Fruit fly (Drosophila melanogaster): Measurements from ENCODE around the gene CG34300.

The CG34300 gene

DNA sequence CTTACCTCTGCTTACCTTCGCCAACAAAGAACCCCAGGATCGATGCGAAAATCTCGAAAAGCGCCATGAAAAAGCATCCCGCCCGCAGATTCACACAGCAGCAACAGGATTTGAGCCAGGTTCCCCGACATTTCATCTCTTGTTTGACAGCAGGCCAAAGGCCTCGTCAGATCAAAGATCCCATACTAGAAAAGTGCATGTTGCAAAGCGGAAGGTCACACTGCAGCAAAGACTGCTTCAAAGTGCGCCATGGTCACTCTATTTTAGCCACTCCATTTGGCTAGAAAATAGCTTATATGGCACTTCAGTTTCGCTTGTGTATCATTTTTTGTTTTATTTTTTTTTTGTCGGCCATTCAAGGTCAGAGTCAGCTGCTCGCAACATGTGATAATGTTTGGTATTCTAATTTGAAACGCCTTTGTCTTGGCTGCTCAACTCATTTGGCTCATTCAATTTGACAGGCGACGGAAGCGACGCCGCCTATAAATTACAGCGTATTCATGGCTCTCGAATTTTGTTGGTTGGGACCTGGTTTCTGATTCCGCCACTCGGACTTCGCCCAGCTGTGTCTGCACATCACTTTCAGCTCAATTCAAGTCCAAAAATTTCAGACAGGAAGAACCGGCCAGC, at the start of gene CG34300:
Gene CG34300 (minus strand): TSS at position 136 of the 630 bp plus-strand sequence.
- no peak for TF ChIP-seq Dll (optimal IDR thresholded peaks at IDR 0.05)
- no peak for TF ChIP-seq usp (GFP tag; optimal IDR thresholded peaks at IDR 0.05)
- TF ChIP-seq psq (optimal IDR thresholded peaks at IDR 0.05): no peak
- no peak for TF ChIP-seq pan (optimal IDR thresholded peaks at IDR 0.05)
- TF ChIP-seq CG8478 (optimal IDR thresholded peaks at IDR 0.05): no peak
- no peak for TF ChIP-seq EcR (GFP tag; optimal IDR thresholded peaks at IDR 0.05)

DNA sequence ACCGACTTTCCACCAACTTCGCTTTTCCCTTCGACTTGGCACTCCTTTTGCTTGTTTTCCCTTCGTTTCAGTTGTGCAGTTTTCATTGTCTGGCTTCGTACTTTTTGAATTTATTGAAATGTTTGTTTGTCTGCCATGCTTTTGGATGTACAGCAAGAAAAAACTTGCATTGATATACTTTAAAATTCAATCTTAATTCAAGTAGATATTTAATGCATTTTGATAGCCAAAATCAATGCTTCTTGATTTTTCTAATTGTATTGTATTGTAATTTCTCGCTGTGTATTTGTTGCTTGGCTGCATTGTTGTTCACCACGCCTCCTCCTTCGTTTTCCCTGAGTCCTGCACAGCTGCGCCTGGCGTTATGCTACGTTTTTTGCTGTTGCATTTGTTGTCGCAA, 48.3 kb upstream of the CG34300 start:
- TF ChIP-seq Dll (optimal IDR thresholded peaks at IDR 0.05): no peak
- TF ChIP-seq usp (GFP tag; optimal IDR thresholded peaks at IDR 0.05): no peak
- no peak for TF ChIP-seq CG8478 (optimal IDR thresholded peaks at IDR 0.05)
- TF ChIP-seq psq (optimal IDR thresholded peaks at IDR 0.05): no peak
- no peak for TF ChIP-seq pan (optimal IDR thresholded peaks at IDR 0.05)
- TF ChIP-seq EcR (GFP tag; optimal IDR thresholded peaks at IDR 0.05): no peak

DNA sequence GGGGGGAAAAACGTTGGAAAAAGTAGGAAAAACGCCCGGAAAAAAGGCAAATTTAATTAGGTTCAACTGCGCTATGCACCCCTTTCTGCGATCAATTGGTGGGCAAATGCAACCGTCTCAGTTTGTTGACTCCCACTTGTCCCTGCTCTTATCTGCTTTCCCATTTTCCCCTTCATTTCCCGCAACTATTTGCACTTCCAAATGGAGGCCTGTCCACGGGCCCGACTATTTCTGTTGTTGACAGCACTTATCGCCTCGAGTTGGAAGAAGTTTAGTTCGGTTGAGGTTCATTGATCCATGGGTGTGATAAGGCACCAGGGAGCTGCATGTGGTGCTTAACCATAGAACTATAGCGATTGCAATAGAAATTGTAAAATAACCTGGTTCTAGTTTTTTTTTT, 46.2 kb upstream of the CG34300 start:
- TF ChIP-seq usp (GFP tag; optimal IDR thresholded peaks at IDR 0.05) (no peak), EcR (GFP tag; optimal IDR thresholded peaks at IDR 0.05) (peak in 1 of 2 experiments; percentile 78)

DNA sequence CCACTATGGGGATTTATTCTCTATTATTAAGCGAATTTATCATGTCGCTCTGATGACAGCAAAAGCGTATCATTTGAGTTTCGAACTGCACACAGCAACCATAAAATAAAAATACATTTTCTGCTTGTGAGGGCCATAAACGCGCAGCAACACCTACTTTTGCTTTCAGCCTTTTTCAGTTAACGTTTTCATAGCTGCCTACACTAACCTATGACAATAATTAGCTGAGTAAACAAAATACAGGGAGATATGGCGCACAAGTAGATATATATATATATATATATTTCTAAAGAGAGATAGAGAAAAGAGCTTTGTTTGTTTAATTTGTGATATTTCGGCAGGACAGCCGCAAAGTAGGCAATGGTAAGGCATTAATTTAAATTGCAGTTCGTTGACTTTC, 39.0 kb upstream of the CG34300 start:
- TF ChIP-seq EcR (GFP tag; optimal IDR thresholded peaks at IDR 0.05) (no peak), psq (optimal IDR thresholded peaks at IDR 0.05) (no peak), pan (optimal IDR thresholded peaks at IDR 0.05) (no peak), CG8478 (optimal IDR thresholded peaks at IDR 0.05) (no peak), usp (GFP tag; optimal IDR thresholded peaks at IDR 0.05) (no peak), Dll (optimal IDR thresholded peaks at IDR 0.05) (no peak)

DNA sequence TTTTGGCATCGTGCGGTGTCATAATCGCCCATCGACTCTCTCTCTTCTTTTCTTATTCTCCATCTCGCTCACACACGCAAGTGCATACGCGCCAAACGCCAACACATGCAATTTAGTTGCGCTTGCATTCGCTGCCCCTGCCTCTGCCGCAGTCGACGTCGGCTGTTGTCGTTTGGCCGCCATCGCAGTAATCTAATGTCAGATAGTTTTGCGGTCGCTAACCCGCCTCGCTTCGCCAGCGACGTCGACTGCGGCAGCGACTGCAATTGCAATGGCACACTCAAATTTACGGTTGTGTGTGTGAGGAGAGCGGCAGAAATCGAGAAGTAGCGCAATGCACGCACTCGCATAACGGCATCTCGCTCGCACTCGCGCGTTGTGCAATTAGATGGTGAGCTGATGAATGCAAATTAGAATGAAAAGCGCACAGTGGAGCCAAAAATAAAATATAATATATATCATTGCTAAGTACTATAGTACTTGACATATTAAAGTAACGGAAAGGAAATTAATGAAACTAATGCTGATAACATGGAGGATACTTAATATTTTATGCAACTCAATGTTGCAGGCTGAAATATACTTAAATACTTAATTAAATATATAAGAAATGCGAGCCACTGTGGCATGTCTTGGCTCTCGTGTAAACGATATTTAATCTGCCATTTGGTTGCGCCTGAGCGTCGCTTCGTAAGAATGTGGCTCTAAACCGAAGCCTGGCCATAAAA, 37.9 kb upstream of the CG34300 start:
- TF ChIP-seq EcR (GFP tag; optimal IDR thresholded peaks at IDR 0.05) (peak in 1 of 2 experiments; percentile 91), psq (optimal IDR thresholded peaks at IDR 0.05) (no peak)

DNA sequence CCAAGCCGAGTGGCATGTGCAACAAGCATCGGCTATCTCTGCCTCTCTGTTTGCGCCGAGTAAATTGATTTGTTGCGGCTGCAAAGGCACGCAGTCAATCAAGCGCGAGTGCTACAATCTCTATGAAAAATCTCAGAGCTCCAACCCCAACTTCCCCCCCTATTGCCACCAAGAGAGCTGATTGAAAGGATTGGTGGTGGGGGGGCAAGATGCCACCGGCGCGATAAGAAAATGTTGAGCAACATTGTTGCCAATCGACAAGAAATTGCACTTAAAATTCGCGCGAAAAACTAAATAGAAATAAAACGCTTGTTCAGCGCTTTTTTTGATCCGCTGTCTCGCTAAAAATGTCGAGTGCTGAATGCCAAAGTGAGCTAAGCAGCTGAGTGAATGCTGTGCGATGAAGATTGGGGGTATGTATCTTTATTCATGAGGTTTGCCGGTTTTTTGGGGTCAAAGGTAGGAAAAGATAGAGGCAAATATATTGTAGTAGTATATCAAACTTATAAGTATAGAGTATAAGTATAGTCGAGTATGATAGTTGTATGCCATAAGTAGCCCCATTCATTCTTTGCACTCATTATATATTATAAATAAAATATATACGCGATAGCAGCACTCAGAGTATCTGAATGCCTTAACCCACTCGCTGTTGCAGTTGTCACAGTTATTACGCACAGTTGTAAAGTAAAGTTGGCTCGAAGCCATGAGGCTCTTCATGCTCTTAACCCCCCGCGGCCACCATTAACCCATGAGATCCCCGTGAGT, 37.2 kb upstream of the CG34300 start:
- no peak for TF ChIP-seq Dll (optimal IDR thresholded peaks at IDR 0.05)
- TF ChIP-seq usp (GFP tag; optimal IDR thresholded peaks at IDR 0.05): no peak
- TF ChIP-seq CG8478 (optimal IDR thresholded peaks at IDR 0.05): no peak
- peak in 1 of 2 experiments; percentile 23 for TF ChIP-seq EcR (GFP tag; optimal IDR thresholded peaks at IDR 0.05)

DNA sequence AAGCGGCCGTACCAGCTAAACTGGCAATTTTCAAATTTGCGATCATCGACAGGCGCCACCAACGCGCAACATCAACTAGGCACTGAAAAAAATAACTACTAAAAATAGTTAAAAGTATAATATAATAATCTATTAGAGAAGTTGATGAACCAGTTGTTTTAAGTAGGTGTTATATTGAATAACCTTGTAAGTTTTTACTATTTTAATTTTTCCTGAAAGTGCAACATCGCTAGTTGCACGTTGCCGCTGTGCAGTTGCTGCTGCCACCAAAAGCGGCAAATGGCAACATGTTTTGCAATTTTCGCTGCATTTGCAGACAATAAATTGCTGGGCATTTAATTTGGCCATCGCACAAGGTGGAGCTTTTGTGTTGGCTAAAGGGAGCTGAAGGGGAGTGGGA, 36.6 kb upstream of the CG34300 start:
- no peak for TF ChIP-seq EcR (GFP tag; optimal IDR thresholded peaks at IDR 0.05)
- TF ChIP-seq Dll (optimal IDR thresholded peaks at IDR 0.05): no peak
- TF ChIP-seq usp (GFP tag; optimal IDR thresholded peaks at IDR 0.05): no peak

DNA sequence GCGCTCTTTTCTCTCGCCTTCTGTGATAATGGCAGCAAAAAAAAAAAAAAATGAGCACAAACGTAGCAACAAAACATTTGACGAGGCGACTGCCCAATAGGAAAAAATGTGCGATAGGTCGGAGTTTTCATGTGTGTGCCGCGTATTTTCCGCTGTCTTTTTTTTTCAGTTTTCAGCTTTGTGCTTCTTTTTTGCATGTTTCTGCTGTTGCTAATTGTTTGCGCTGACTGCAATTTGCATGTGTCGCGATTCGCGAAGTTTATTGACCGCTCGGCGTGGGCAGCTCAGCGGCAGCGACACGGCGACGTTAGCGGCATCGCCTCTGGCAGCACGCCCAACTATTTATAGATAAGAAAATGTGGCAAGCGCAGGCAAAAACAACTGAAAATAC, 32.2 kb upstream of the CG34300 start:
- TF ChIP-seq pan (optimal IDR thresholded peaks at IDR 0.05): no peak
- no peak for TF ChIP-seq psq (optimal IDR thresholded peaks at IDR 0.05)
- TF ChIP-seq usp (GFP tag; optimal IDR thresholded peaks at IDR 0.05): no peak
- TF ChIP-seq CG8478 (optimal IDR thresholded peaks at IDR 0.05): no peak
- TF ChIP-seq Dll (optimal IDR thresholded peaks at IDR 0.05): no peak
- TF ChIP-seq EcR (GFP tag; optimal IDR thresholded peaks at IDR 0.05): peak in 1 of 2 experiments; percentile 58

DNA sequence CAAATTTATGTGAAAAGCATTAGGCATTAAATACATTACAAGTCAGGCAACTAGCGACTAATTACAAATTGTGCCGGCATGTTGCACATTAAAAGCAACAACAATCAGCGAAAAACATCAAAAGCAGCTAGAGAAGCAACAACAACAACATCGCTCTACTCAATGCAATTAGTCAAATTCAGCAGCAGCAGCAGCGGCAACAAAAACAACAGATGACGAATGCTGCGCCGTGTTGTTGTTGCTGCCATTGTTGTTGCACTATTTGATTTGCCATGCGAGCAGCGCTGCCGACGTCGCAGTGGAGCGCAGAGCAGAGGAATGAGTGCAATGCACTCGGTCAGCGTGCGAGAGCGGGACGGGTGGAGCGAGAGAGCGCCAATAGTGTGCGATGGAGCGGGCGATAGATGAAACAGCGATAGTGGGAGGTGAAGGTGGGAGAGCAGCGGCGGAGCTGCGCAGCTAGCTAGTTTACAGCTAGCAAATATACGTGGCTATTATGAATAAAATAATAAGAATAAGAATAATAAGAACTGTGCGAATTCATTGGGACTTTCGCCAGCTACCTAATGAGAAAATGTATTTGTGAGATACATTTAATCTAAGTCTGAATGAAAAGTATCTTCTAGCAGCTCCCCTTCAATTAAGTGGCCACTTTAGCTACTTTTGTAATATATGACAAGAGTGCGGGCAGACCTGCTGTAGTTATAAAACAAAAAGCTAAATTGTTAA, 31.6 kb upstream of the CG34300 start:
- no peak for TF ChIP-seq psq (optimal IDR thresholded peaks at IDR 0.05)
- TF ChIP-seq usp (GFP tag; optimal IDR thresholded peaks at IDR 0.05): no peak
- peak in 1 of 2 experiments; percentile 95 for TF ChIP-seq EcR (GFP tag; optimal IDR thresholded peaks at IDR 0.05)

DNA sequence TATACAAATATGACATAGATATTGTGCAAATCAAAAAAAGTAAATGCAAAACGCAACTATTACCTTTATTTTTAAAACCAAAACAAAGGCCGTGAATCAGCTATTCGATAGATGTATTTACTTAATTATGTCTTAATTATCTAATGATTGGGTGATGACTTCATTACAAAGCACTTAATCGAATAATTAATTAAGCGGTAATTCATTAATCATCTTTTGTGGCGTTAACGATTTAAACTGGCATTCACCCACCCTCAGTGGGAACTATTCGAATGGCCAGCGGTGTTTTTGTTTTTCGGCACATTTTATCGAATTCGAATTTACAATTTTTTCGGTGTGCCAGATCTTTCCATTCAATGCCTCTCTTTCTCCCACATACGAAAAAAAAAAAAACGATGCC, 31.0 kb upstream of the CG34300 start:
- TF ChIP-seq Dll (optimal IDR thresholded peaks at IDR 0.05): no peak

DNA sequence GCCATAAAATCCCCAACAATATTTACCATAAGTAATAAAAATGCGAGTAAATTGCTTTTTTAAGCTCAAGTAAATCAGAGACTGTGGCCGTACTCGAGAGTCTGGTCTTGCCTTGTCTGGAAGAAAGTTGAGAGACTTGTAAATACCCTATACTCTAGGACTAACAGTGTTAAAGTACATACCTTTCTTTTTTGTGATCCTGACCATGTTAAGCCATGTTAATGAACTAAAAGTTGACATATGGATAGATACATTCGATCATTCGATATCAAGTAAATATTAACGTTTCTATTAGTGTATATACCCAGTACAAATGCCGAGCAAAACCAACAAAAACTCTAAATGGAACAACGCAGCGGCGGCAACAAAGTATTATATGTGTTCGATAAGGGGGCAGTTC, 29.7 kb upstream of the CG34300 start:
- no peak for TF ChIP-seq pan (optimal IDR thresholded peaks at IDR 0.05)
- no peak for TF ChIP-seq usp (GFP tag; optimal IDR thresholded peaks at IDR 0.05)
- no peak for TF ChIP-seq psq (optimal IDR thresholded peaks at IDR 0.05)
- TF ChIP-seq Dll (optimal IDR thresholded peaks at IDR 0.05): no peak
- TF ChIP-seq CG8478 (optimal IDR thresholded peaks at IDR 0.05): no peak
- TF ChIP-seq EcR (GFP tag; optimal IDR thresholded peaks at IDR 0.05): no peak

DNA sequence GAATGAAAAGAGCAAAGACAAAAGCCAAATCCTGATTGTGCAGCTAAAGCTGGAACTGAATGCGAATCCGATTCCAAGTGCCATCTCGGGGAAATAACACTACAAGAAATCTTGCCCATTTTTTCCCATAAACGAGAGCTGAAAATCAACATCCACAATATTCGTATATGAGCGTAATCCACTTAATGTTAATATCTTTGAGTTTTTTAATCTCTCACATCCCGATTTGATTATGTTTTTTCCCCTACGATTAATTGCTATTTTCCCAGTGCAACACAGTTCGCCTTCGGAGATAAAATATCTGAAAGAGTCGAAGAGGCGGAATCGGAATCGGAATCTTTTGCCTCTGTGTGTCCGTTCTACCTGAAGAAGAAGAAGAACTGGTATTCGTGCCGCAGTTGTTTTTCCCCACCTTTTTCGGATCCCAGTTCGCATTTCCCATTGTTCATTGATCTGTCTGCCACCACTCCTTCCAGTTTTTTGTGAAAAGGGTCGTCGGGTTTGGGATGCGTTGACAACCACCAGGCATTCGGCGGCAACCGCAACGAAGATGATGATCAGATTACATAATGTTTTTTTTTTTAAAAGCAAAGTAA, 28.0 kb upstream of the CG34300 start:
- TF ChIP-seq CG8478 (optimal IDR thresholded peaks at IDR 0.05) (no peak), Dll (optimal IDR thresholded peaks at IDR 0.05) (no peak), usp (GFP tag; optimal IDR thresholded peaks at IDR 0.05) (no peak), pan (optimal IDR thresholded peaks at IDR 0.05) (no peak), EcR (GFP tag; optimal IDR thresholded peaks at IDR 0.05) (no peak), psq (optimal IDR thresholded peaks at IDR 0.05) (no peak)
